Fruit fly (Drosophila melanogaster) Kc167 (cell line): ENCODE data around the gene CG15544.

ENCODE experiments used
- Myc ChIP-seq: fragments of >200 bp; optimal IDR thresholded peaks from 2 replicates; lab custom pipeline; 2017; ENCODE audit warnings: missing external identifiers
- Sin3A ChIP-seq: fragments of >200 bp; optimal IDR thresholded peaks from 2 replicates; lab custom pipeline; 2018; ENCODE audit warnings: missing external identifiers
- h ChIP-seq: fragments of >200 bp; optimal IDR thresholded peaks from 3 replicates; lab custom pipeline; 2018; ENCODE audit warnings: missing external identifiers
- insv ChIP-seq: fragments of >200 bp; optimal IDR thresholded peaks from 3 replicates; lab custom pipeline; 2018; ENCODE audit warnings: missing external identifiers
- psq ChIP-seq: fragments of >200 bp; optimal IDR thresholded peaks from 2 replicates; lab custom pipeline; 2017; ENCODE audit warnings: missing external identifiers
- ttk ChIP-seq: sonication (Bioruptor generic); optimal IDR thresholded peaks from 2 replicates; lab custom pipeline; 2017; ENCODE audit warnings: missing external identifiers

The CG15544 gene

dm6 chr3R:30876136-30876683, 48.6 kb downstream of the CG15544 start, which contains the start of gene CG15546:
Gene CG15546 (minus strand): TSS chr3R:30876186.
- TF ChIP-seq Sin3A (lab: Kevin White, UChicago) (no peak), ttk (lab: Kevin White, UChicago) (no peak), h (lab: Kevin White, UChicago) (no peak), psq (lab: Kevin White, UChicago) (no peak), Myc (lab: Kevin White, UChicago) (no peak), insv (lab: Kevin White, UChicago) (no peak)

- TF ChIP-seq h (lab: Kevin White, UChicago) (no peak), ttk (lab: Kevin White, UChicago) (no peak), psq (lab: Kevin White, UChicago) (no peak), insv (lab: Kevin White, UChicago) (no peak), Sin3A (lab: Kevin White, UChicago) (no peak), Myc (lab: Kevin White, UChicago) (no peak)
These were observed 50.5 kb downstream of the CG15544 start for dm6 chr3R:30878105-30878504.

- no peak for TF ChIP-seq Myc (lab: Kevin White, UChicago)
- TF ChIP-seq Sin3A (lab: Kevin White, UChicago): no peak
- TF ChIP-seq h (lab: Kevin White, UChicago): no peak
- no peak for TF ChIP-seq ttk (lab: Kevin White, UChicago)
- TF ChIP-seq insv (lab: Kevin White, UChicago): no peak
- no peak for TF ChIP-seq psq (lab: Kevin White, UChicago)
These were observed 52.4 kb downstream of the CG15544 start for dm6 chr3R:30880024-30880423.

dm6 chr3R:30880894-30881293, 53.3 kb downstream of the CG15544 start, which contains the start of gene CG12071:
Gene CG12071 (minus strand): TSS chr3R:30881027.
- no peak for TF ChIP-seq Sin3A (lab: Kevin White, UChicago)
- TF ChIP-seq ttk (lab: Kevin White, UChicago): no peak
- no peak for TF ChIP-seq insv (lab: Kevin White, UChicago)
- TF ChIP-seq h (lab: Kevin White, UChicago): no peak
- no peak for TF ChIP-seq Myc (lab: Kevin White, UChicago)
- no peak for TF ChIP-seq psq (lab: Kevin White, UChicago)

- TF ChIP-seq Sin3A (lab: Kevin White, UChicago): no peak
- no peak for TF ChIP-seq Myc (lab: Kevin White, UChicago)
- TF ChIP-seq ttk (lab: Kevin White, UChicago): no peak
- no peak for TF ChIP-seq psq (lab: Kevin White, UChicago)
- TF ChIP-seq insv (lab: Kevin White, UChicago): no peak
- TF ChIP-seq h (lab: Kevin White, UChicago): no peak
These were observed 55.8 kb downstream of the CG15544 start, which contains the start of gene CG15547 for dm6 chr3R:30883403-30883802. Gene CG15547 (minus strand): TSS chr3R:30883503.

- no peak for TF ChIP-seq psq (lab: Kevin White, UChicago)
- no peak for TF ChIP-seq ttk (lab: Kevin White, UChicago)
- no peak for TF ChIP-seq Sin3A (lab: Kevin White, UChicago)
- TF ChIP-seq h (lab: Kevin White, UChicago): no peak
- TF ChIP-seq insv (lab: Kevin White, UChicago): no peak
- TF ChIP-seq Myc (lab: Kevin White, UChicago): no peak
These were observed 59.2 kb downstream of the CG15544 start for dm6 chr3R:30886850-30887249.

dm6 chr3R:30887302-30887701, 59.7 kb downstream of the CG15544 start:
- no peak for TF ChIP-seq ttk (lab: Kevin White, UChicago)
- TF ChIP-seq insv (lab: Kevin White, UChicago): no peak
- no peak for TF ChIP-seq Sin3A (lab: Kevin White, UChicago)
- TF ChIP-seq h (lab: Kevin White, UChicago): no peak
- TF ChIP-seq Myc (lab: Kevin White, UChicago): no peak
- no peak for TF ChIP-seq psq (lab: Kevin White, UChicago)

- TF ChIP-seq h (lab: Kevin White, UChicago) (no peak), ttk (lab: Kevin White, UChicago) (no peak), Sin3A (lab: Kevin White, UChicago) (no peak), Myc (lab: Kevin White, UChicago) (no peak), insv (lab: Kevin White, UChicago) (no peak), psq (lab: Kevin White, UChicago) (no peak)
These were observed 60.3 kb downstream of the CG15544 start for dm6 chr3R:30887711-30888549.

- TF ChIP-seq h (lab: Kevin White, UChicago) (no peak), Myc (lab: Kevin White, UChicago) (no peak), psq (lab: Kevin White, UChicago) (no peak), Sin3A (lab: Kevin White, UChicago) (no peak)
These were observed 61.1 kb downstream of the CG15544 start, which contains the start of gene Sap-r for dm6 chr3R:30888550-30889259. Gene Sap-r (minus strand): TSS chr3R:30889062.

- TF ChIP-seq ttk (lab: Kevin White, UChicago) (no peak), Sin3A (lab: Kevin White, UChicago) (no peak), psq (lab: Kevin White, UChicago) (no peak), h (lab: Kevin White, UChicago) (no peak), Myc (lab: Kevin White, UChicago) (no peak), insv (lab: Kevin White, UChicago) (no peak)
These were observed 62.4 kb downstream of the CG15544 start for dm6 chr3R:30890045-30890444.
